Worm (Caenorhabditis elegans) whole organism, L1 larva: Measurements from ENCODE around the gene srd-50.

Source experiments
- ama-1 ChIP-seq: fragments of 150-350 bp; optimal IDR thresholded peaks from 2 replicates; lab custom pipeline; 2014
- mep-1 ChIP-seq: fragments of 150-350 bp; optimal IDR thresholded peaks from 2 replicates; lab custom pipeline; 2014; ENCODE audit warnings: missing biosample characterization, missing genetic modification characterization
- nhr-76 ChIP-seq: sonication (generic microtip); optimal IDR thresholded peaks from 2 replicates; lab custom pipeline; 2017; ENCODE audit warnings: missing biosample characterization, missing genetic modification characterization

DNA sequence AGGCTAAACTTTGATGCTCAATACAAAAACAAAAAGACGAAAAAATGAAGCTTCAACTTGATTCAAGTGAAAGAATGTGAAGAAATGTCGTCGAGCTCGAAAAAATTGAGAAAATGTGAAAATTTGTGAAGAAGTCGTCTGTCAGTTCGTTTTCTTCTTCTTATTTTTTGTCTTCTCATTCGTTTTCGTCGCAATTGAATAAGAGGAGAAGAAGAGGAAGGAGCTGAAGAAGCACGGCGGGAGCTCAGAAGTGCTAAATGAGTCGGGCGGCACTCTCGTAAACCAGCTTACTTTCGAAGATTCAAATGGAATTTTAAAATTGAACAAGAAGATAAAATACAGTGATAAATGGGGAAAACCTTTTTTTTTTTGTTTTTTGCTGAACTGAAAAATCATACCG is 23.6 kb upstream of the srd-50 start:
- TF ChIP-seq mep-1 (tag; lab: Kevin White, UChicago) (no peak), ama-1 (lab: Kevin White, UChicago) (no peak), nhr-76 (tag; lab: Kevin White, UChicago) (no peak)
